Worm (Caenorhabditis elegans) whole organism, L1 larva: ENCODE results near the gene ZK688.9.
A peak's percentile ranks its signal among the peaks of the same experiment; 100 is the strongest.

Experiments
- C34B4.2 ChIP-seq: sonication (generic microtip); optimal IDR thresholded peaks from 2 replicates; lab custom pipeline; 2017; ENCODE audit warnings: mild to moderate bottlenecking, missing genetic modification characterization, missing compliant biosample characterization
- ceh-63 ChIP-seq: fragments of 200-800 bp; sonication (Bioruptor generic); optimal IDR thresholded peaks from 2 replicates; lab custom pipeline; 2018; ENCODE audit warnings: mild to moderate bottlenecking, missing genetic modification characterization, missing compliant biosample characterization
- ceh-8 ChIP-seq: fragments of 200-800 bp; sonication (Bioruptor generic); optimal IDR thresholded peaks from 2 replicates; lab custom pipeline; 2018; ENCODE audit warnings: mild to moderate bottlenecking, missing genetic modification characterization, moderate library complexity, missing compliant biosample characterization
- ceh-88 ChIP-seq: fragments of 200-800 bp; sonication (Bioruptor generic); IDR thresholded peaks from 2 replicates; pipeline ENCODE4 v1.3.6; 2022; ENCODE audit warnings: missing genetic modification characterization, missing compliant biosample characterization
- ces-1 ChIP-seq: fragments of 150-350 bp; optimal IDR thresholded peaks from 2 replicates; lab custom pipeline; 2014; ENCODE audit warnings: missing biosample characterization, missing genetic modification reagents, missing genetic modification characterization
- dpl-1 ChIP-seq, 3 experiments: fragments of 150-350 bp in 2 of 3; sonication (generic microtip) in 1 of 3; optimal IDR thresholded peaks; 2 replicates each; lab custom pipeline; 2014 to 2017; ENCODE audit warnings: missing biosample characterization in 3 of 3, missing genetic modification characterization in 3 of 3, missing genetic modification reagents in 3 of 3
- dsc-1 ChIP-seq: sonication (generic microtip); optimal IDR thresholded peaks from 2 replicates; lab custom pipeline; 2016; ENCODE audit warnings: mild to moderate bottlenecking, missing genetic modification characterization, missing compliant biosample characterization
- efl-1 ChIP-seq, 4 experiments: fragments of 150-350 bp; optimal IDR thresholded peaks in 3 of 4; peaks in 1 of 4; 1 replicate in 1 of 4; 2 replicates in 3 of 4; lab custom pipeline; 2014; ENCODE audit warnings: missing biosample characterization in 2 of 4, missing genetic modification characterization in 2 of 4, missing genetic modification reagents in 2 of 4
- efl-3 ChIP-seq: fragments of 200-800 bp; sonication (Bioruptor generic); optimal IDR thresholded peaks from 2 replicates; lab custom pipeline; 2018; ENCODE audit warnings: mild to moderate bottlenecking, missing genetic modification characterization, missing compliant biosample characterization
- egl-13 ChIP-seq: sonication (generic microtip); optimal IDR thresholded peaks from 2 replicates; lab custom pipeline; 2016; ENCODE audit warnings: missing genotype, missing genetic modification reagents, missing genetic modification characterization, missing compliant biosample characterization
- elt-3 ChIP-seq, 6 experiments: fragments of 150-350 bp in 1 of 6; sonication (generic microtip); optimal IDR thresholded peaks; 2 replicates each; lab custom pipeline; 2017 to 2018; ENCODE audit warnings: missing biosample characterization in 6 of 6, missing genetic modification characterization in 6 of 6, inconsistent platforms in 1 of 6
- ets-5 ChIP-seq: fragments of 200-800 bp; sonication (Bioruptor generic); IDR thresholded peaks from 2 replicates; pipeline ENCODE4 v1.3.6; 2022; ENCODE audit warnings: missing genetic modification characterization, missing compliant biosample characterization
- fkh-4 ChIP-seq: sonication (generic microtip); optimal IDR thresholded peaks from 2 replicates; lab custom pipeline; 2016; ENCODE audit warnings: missing compliant biosample characterization, missing genetic modification characterization, borderline replicate concordance
- fkh-8 ChIP-seq: sonication (generic microtip); optimal IDR thresholded peaks from 2 replicates; lab custom pipeline; 2016; ENCODE audit warnings: mild to moderate bottlenecking, missing genetic modification characterization, missing compliant biosample characterization
- fos-1 ChIP-seq: fragments of 150-350 bp; optimal IDR thresholded peaks from 2 replicates; lab custom pipeline; 2014; ENCODE audit warnings: missing biosample characterization, missing genetic modification characterization
- hpl-2 ChIP-seq: fragments of 150-350 bp; optimal IDR thresholded peaks from 2 replicates; lab custom pipeline; 2014; ENCODE audit warnings: missing biosample characterization, missing genetic modification reagents, missing genetic modification characterization
- lin-14 ChIP-seq: fragments of 200-800 bp; sonication (Bioruptor generic); optimal IDR thresholded peaks from 2 replicates; lab custom pipeline; 2018; ENCODE audit warnings: mild to moderate bottlenecking, missing genetic modification characterization, moderate library complexity, missing compliant biosample characterization
- lin-39 ChIP-seq: fragments of 150-350 bp; optimal IDR thresholded peaks from 2 replicates; lab custom pipeline; 2014; ENCODE audit warnings: missing biosample characterization, missing genetic modification reagents, missing genetic modification characterization
- mab-9 ChIP-seq: fragments of 200-800 bp; sonication (Bioruptor generic); IDR thresholded peaks from 2 replicates; pipeline ENCODE4 v1.3.6; 2022; ENCODE audit warnings: missing genetic modification reagents, missing genetic modification characterization, missing compliant biosample characterization
- mdl-1 ChIP-seq, 2 experiments: fragments of 150-350 bp; optimal IDR thresholded peaks; 2 replicates each; lab custom pipeline; 2014 to 2017; ENCODE audit warnings: missing biosample characterization in 2 of 2, missing genetic modification characterization in 2 of 2, inconsistent platforms in 1 of 2
- mef-2 ChIP-seq: fragments of 150-350 bp; optimal IDR thresholded peaks from 2 replicates; lab custom pipeline; 2014; ENCODE audit warnings: missing biosample characterization, missing genetic modification characterization
- nhr-47 ChIP-seq: sonication (generic microtip); optimal IDR thresholded peaks from 2 replicates; lab custom pipeline; 2016; ENCODE audit warnings: mild to moderate bottlenecking, missing genetic modification characterization, moderate library complexity, missing compliant biosample characterization
- nhr-71 ChIP-seq: sonication (generic microtip); optimal IDR thresholded peaks from 2 replicates; lab custom pipeline; 2016; ENCODE audit warnings: mild to moderate bottlenecking, missing genetic modification characterization, moderate library complexity, missing compliant biosample characterization
- nhr-76 ChIP-seq: sonication (generic microtip); optimal IDR thresholded peaks from 2 replicates; lab custom pipeline; 2017; ENCODE audit warnings: missing biosample characterization, missing genetic modification characterization
- nhr-77 ChIP-seq: fragments of 150-350 bp; optimal IDR thresholded peaks from 2 replicates; lab custom pipeline; 2014; ENCODE audit warnings: missing biosample characterization, missing genetic modification characterization
- nhr-84 ChIP-seq: sonication (generic microtip); optimal IDR thresholded peaks from 2 replicates; lab custom pipeline; 2017; ENCODE audit warnings: missing biosample characterization, missing genetic modification characterization
- nhr-90 ChIP-seq: sonication (generic microtip); optimal IDR thresholded peaks from 2 replicates; lab custom pipeline; 2016; ENCODE audit warnings: mild to moderate bottlenecking, missing genetic modification characterization, missing compliant biosample characterization; ENCODE audit not compliant: poor library complexity
- pag-3 ChIP-seq: sonication (generic microtip); optimal IDR thresholded peaks from 2 replicates; lab custom pipeline; 2017; ENCODE audit warnings: missing genetic modification characterization, mild to moderate bottlenecking, missing compliant biosample characterization, antibody characterized with exemption, borderline replicate concordance; ENCODE audit not compliant: insufficient read depth
- pax-3 ChIP-seq: fragments of 200-800 bp; sonication (Bioruptor generic); optimal IDR thresholded peaks from 2 replicates; lab custom pipeline; 2018; ENCODE audit warnings: mild to moderate bottlenecking, missing genetic modification characterization, moderate library complexity, missing compliant biosample characterization
- pqm-1 ChIP-seq: sonication (generic microtip); optimal IDR thresholded peaks from 3 replicates; lab custom pipeline; 2017; ENCODE audit warnings: missing biosample characterization, missing genetic modification characterization
- rnt-1 ChIP-seq: sonication (generic microtip); optimal IDR thresholded peaks from 2 replicates; lab custom pipeline; 2016; ENCODE audit warnings: mild to moderate bottlenecking, missing genetic modification characterization, moderate library complexity, missing compliant biosample characterization
- snpc-4 ChIP-seq: fragments of 150-350 bp; optimal IDR thresholded peaks from 2 replicates; lab custom pipeline; 2014; ENCODE audit warnings: missing biosample characterization, missing genetic modification characterization
- snu-23 ChIP-seq: sonication (generic microtip); optimal IDR thresholded peaks from 2 replicates; lab custom pipeline; 2016; ENCODE audit warnings: missing genetic modification characterization, missing compliant biosample characterization
- sox-4 ChIP-seq: sonication (generic microtip); optimal IDR thresholded peaks from 2 replicates; lab custom pipeline; 2016; ENCODE audit warnings: missing genetic modification characterization, missing compliant biosample characterization
- sup-37 ChIP-seq: fragments of 200-800 bp; sonication (Bioruptor generic); optimal IDR thresholded peaks from 2 replicates; lab custom pipeline; 2018; ENCODE audit warnings: mild to moderate bottlenecking, missing genetic modification characterization, missing compliant biosample characterization
- swsn-7 ChIP-seq: sonication (generic microtip); optimal IDR thresholded peaks from 2 replicates; lab custom pipeline; 2016; ENCODE audit warnings: missing genetic modification characterization, missing compliant biosample characterization
- tbx-2 ChIP-seq: sonication (generic microtip); optimal IDR thresholded peaks from 2 replicates; lab custom pipeline; 2016; ENCODE audit warnings: missing genetic modification characterization, missing compliant biosample characterization
- tlp-1 ChIP-seq: fragments of 150-350 bp; optimal IDR thresholded peaks from 2 replicates; lab custom pipeline; 2014; ENCODE audit warnings: missing biosample characterization, missing genetic modification characterization
- unc-30 ChIP-seq: sonication (generic microtip); optimal IDR thresholded peaks from 2 replicates; lab custom pipeline; 2017; ENCODE audit warnings: missing biosample characterization, missing genetic modification characterization
- unc-86 ChIP-seq: sonication (generic microtip); optimal IDR thresholded peaks from 2 replicates; lab custom pipeline; 2016; ENCODE audit warnings: missing genetic modification characterization, missing compliant biosample characterization
- ztf-11 ChIP-seq, 2 experiments: sonication (generic microtip); optimal IDR thresholded peaks; 2 replicates each; lab custom pipeline; 2016 to 2017; ENCODE audit warnings: missing genetic modification characterization in 2 of 2, missing biosample characterization in 1 of 2, missing compliant biosample characterization in 1 of 2

ZK688.9 gene

DNA sequence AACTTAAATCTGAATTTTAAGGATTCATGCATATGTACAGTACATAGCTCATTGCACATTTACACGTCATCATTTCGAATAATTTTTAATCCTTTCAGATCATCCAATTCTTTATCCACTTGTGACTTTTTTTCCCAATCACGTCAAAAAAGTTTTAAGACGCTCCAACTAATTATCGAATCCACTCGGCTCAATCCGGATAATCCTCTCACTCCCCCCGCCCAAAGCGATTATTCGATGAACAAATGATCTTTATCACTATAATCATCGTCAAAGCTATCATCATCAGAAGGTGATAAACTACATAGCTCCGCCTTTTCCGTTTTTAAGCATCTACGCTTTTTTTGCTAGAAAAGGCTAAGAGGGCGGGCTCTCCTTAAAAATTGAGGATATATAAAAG is 45.2 kb downstream of the ZK688.9 start:
- TF ChIP-seq ets-5 (GFP tag; lab: Robert Waterston, UW) (no peak), nhr-47 (tag; lab: Kevin White, UChicago) (peak; percentile 32), fkh-8 (peak; percentile 20), unc-86 (tag; lab: Kevin White, UChicago) (no peak), dsc-1 (tag; lab: Kevin White, UChicago) (peak; percentile 97), pax-3 (tag; lab: Kevin White, UChicago) (peak; percentile 77), egl-13 (peak; percentile 31), hpl-2 (no peak), nhr-71 (peak; percentile 5), sox-4 (tag; lab: Kevin White, UChicago) (peak; percentile 51), fkh-4 (peak; percentile 2), lin-14 (GFP tag; lab: Kevin White, UChicago) (no peak)

DNA sequence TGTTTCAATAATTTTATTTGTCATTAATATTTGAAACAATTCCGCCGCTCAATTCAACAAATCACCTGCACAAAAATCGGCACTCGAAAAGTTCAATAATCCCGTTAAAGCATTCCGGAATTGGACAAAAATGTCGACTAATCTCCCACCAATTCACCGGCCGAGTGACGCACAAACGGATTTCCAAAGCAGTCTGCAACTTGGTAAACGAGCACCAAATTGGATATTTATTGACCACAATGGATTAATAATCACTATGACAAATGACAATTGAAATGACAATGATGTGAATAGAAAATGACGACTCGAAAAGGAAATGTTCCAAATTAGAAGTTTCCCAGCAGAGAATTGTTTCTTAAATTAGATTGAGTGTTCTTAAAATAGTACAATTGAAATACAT is 47.1 kb downstream of the ZK688.9 start:
- TF ChIP-seq dsc-1 (tag; lab: Kevin White, UChicago) (peak; percentile 93), C34B4.2 (tag; lab: Kevin White, UChicago) (no peak), pax-3 (tag; lab: Kevin White, UChicago) (peak; percentile 49), fkh-8 (peak; percentile 23), efl-3 (GFP tag; lab: Kevin White, UChicago) (no peak)
- TF ChIP-seq, all 84 proteins: peak for 3

DNA sequence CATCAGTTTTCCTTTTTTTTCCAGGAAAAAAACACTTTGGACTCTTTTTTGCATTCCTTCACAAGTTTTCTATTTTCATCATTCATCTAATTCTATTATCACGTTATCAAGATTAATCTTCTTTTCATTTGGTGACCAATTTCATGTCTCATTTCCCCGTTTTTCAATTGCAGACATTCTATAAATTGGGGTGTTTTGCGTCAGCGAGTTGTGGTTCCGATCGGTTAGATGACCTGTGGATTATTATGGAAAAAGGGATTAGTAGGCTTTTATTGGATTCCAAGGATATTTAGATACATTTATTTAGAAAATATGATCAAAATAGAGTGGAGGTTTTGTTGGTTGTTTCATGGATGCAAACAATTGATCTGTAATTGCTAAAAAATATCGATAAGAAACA is 48.0 kb downstream of the ZK688.9 start:
- TF ChIP-seq nhr-77 = no peak
- TF ChIP-seq pax-3 (tag; lab: Kevin White, UChicago) = peak; percentile 62
- TF ChIP-seq snu-23 (GFP tag; lab: Kevin White, UChicago) = no peak
- TF ChIP-seq nhr-84 (tag; lab: Kevin White, UChicago) = no peak
- peak; percentile 20 for TF ChIP-seq nhr-47 (tag; lab: Kevin White, UChicago)
- no peak for TF ChIP-seq pag-3 (tag; lab: Kevin White, UChicago)
- TF ChIP-seq ceh-8 (GFP tag; lab: Kevin White, UChicago) = no peak
- no peak for TF ChIP-seq nhr-76 (tag; lab: Kevin White, UChicago)
- TF ChIP-seq ztf-11 (tag; optimal IDR thresholded peaks at IDR 0.05; lab: Kevin White, UChicago) = no peak
- no peak for TF ChIP-seq fos-1 (tag; lab: Kevin White, UChicago)
- TF ChIP-seq tlp-1 = no peak
- peak; percentile 35 for TF ChIP-seq nhr-71
- TF ChIP-seq snpc-4 (tag; lab: Kevin White, UChicago) = no peak
- no peak for TF ChIP-seq efl-1 (optimal IDR thresholded peaks at IDR 0.05; lab: Kevin White, UChicago)
- no peak for TF ChIP-seq efl-1 (GFP tag; optimal IDR thresholded peaks at IDR 0.05 in 1 of 2; lab: Kevin White, UChicago)
- TF ChIP-seq sox-4 (tag; lab: Kevin White, UChicago) = peak; percentile 53
- peak; percentile 32 for TF ChIP-seq fkh-8
- no peak for TF ChIP-seq pqm-1 (tag; lab: Kevin White, UChicago)
- TF ChIP-seq mef-2 (tag; lab: Kevin White, UChicago) = no peak
- TF ChIP-seq elt-3 (tag; optimal IDR thresholded peaks at IDR 0.05; lab: Kevin White, UChicago) = no peak
- TF ChIP-seq nhr-90 (tag; lab: Kevin White, UChicago) = no peak
- no peak for TF ChIP-seq swsn-7 (tag; lab: Kevin White, UChicago)
- no peak for TF ChIP-seq unc-30 (tag; lab: Kevin White, UChicago)
- no peak for TF ChIP-seq mdl-1 (tag; optimal IDR thresholded peaks at IDR 0.05; lab: Kevin White, UChicago)
- TF ChIP-seq sup-37 (GFP tag; lab: Kevin White, UChicago) = no peak
- TF ChIP-seq tbx-2 (tag; lab: Kevin White, UChicago) = no peak
- TF ChIP-seq ceh-88 (GFP tag; lab: Robert Waterston, UW) = no peak
- no peak for TF ChIP-seq ceh-63 (GFP tag; lab: Kevin White, UChicago)
- TF ChIP-seq dsc-1 (tag; lab: Kevin White, UChicago) = peak; percentile 99
- TF ChIP-seq C34B4.2 (tag; lab: Kevin White, UChicago) = no peak
- peak; percentile 28 for TF ChIP-seq egl-13
- TF ChIP-seq fkh-4 = peak; percentile 25
- TF ChIP-seq ces-1 (GFP tag; lab: Kevin White, UChicago) = no peak
- no peak for TF ChIP-seq mab-9
- TF ChIP-seq lin-39 (tag; lab: Kevin White, UChicago) = no peak
- TF ChIP-seq rnt-1 (tag; lab: Kevin White, UChicago) = no peak
- TF ChIP-seq dpl-1 (GFP tag; optimal IDR thresholded peaks at IDR 0.05; lab: Kevin White, UChicago) = no peak
